Worm (Caenorhabditis elegans) whole organism, L4 larva: Measurements from ENCODE around the gene lips-10.
A peak's percentile ranks its signal among the peaks of the same experiment; 100 is the strongest.

Source experiments
- D1046.2 ChIP-seq: fragments of 200-800 bp; sonication (Bioruptor generic); IDR thresholded peaks from 2 replicates; pipeline ENCODE4 v1.3.6; 2022; ENCODE audit warnings: missing genetic modification characterization, missing compliant biosample characterization
- F49E8.2 ChIP-seq: sonication (generic microtip); optimal IDR thresholded peaks from 2 replicates; lab custom pipeline; 2016; ENCODE audit warnings: missing compliant biosample characterization, mild to moderate bottlenecking, missing genetic modification characterization, borderline replicate concordance
- R02D3.7 ChIP-seq: fragments of 150-350 bp; sonication (generic microtip); optimal IDR thresholded peaks from 3 replicates; lab custom pipeline; 2014; ENCODE audit warnings: missing biosample characterization, missing genetic modification characterization
- Y75B8A.6 ChIP-seq: fragments of 200-800 bp; sonication (Bioruptor generic); IDR thresholded peaks from 2 replicates; pipeline ENCODE4 v1.3.6; 2022; ENCODE audit warnings: missing genetic modification reagents, missing genetic modification characterization, missing compliant biosample characterization
- ZK337.2 ChIP-seq: fragments of 200-800 bp; sonication (Bioruptor generic); IDR thresholded peaks from 2 replicates; pipeline ENCODE4 v1.3.6; 2022; ENCODE audit warnings: missing genetic modification reagents, missing genetic modification characterization, missing compliant biosample characterization
- aha-1 ChIP-seq: fragments of 150-350 bp; peaks from one replicate; lab custom pipeline; 2014; ENCODE audit warnings: missing biosample characterization, missing genetic modification characterization
- ceh-28 ChIP-seq: fragments of 150-350 bp; optimal IDR thresholded peaks from 2 replicates; lab custom pipeline; 2014; ENCODE audit warnings: missing biosample characterization, missing genetic modification reagents, missing genetic modification characterization
- cey-2 ChIP-seq: sonication (generic microtip); optimal IDR thresholded peaks from 3 replicates; lab custom pipeline; 2017; ENCODE audit warnings: missing genetic modification characterization, mild to moderate bottlenecking, missing compliant biosample characterization, antibody characterized with exemption, borderline replicate concordance; ENCODE audit not compliant: insufficient read depth
- daf-16 ChIP-seq, 3 experiments: sonication (generic microtip); optimal IDR thresholded peaks; 2 replicates each; lab custom pipeline; 2016 to 2017; ENCODE audit warnings: missing genetic modification characterization in 3 of 3, missing genetic modification reagents in 3 of 3, mild to moderate bottlenecking in 2 of 3, missing compliant biosample characterization in 2 of 3, missing biosample characterization in 1 of 3, moderate library complexity in 1 of 3
- daf-19 ChIP-seq: fragments of 200-800 bp; sonication (Bioruptor generic); conservative IDR thresholded peaks from 2 replicates; pipeline ENCODE4 v1.3.6; 2022; ENCODE audit warnings: missing genetic modification characterization, missing compliant biosample characterization
- dmd-6 ChIP-seq: fragments of 200-800 bp; sonication (Bioruptor generic); IDR thresholded peaks from 2 replicates; pipeline ENCODE4 v1.3.6; 2022; ENCODE audit warnings: missing genetic modification reagents, missing genetic modification characterization, missing compliant biosample characterization
- dve-1 ChIP-seq: sonication (generic microtip); optimal IDR thresholded peaks from 2 replicates; lab custom pipeline; 2017; ENCODE audit warnings: antibody characterized with exemption, mild to moderate bottlenecking, missing genetic modification characterization, missing compliant biosample characterization; ENCODE audit not compliant: insufficient read depth
- egl-43 ChIP-seq: fragments of 200-800 bp; sonication (Bioruptor generic); IDR thresholded peaks from 2 replicates; pipeline ENCODE4 v1.3.6; 2022; ENCODE audit warnings: missing genetic modification reagents, missing genetic modification characterization, missing compliant biosample characterization
- hlh-11 ChIP-seq: fragments of 200-800 bp; sonication (Bioruptor generic); optimal IDR thresholded peaks from 2 replicates; lab custom pipeline; 2018; ENCODE audit warnings: mild to moderate bottlenecking, missing genetic modification characterization, missing compliant biosample characterization
- hlh-30 ChIP-seq: sonication (generic microtip); optimal IDR thresholded peaks from 2 replicates; lab custom pipeline; 2017; ENCODE audit warnings: antibody characterized with exemption, mild to moderate bottlenecking, missing genetic modification characterization, missing compliant biosample characterization; ENCODE audit not compliant: insufficient read depth
- jun-1 ChIP-seq: fragments of 150-350 bp; optimal IDR thresholded peaks from 2 replicates; lab custom pipeline; 2014; ENCODE audit warnings: missing biosample characterization, missing genetic modification reagents, missing genetic modification characterization
- lim-7 ChIP-seq: fragments of 200-800 bp; sonication (Bioruptor generic); IDR thresholded peaks from 2 replicates; pipeline ENCODE4 v1.3.6; 2022; ENCODE audit warnings: missing genetic modification characterization, missing compliant biosample characterization
- lin-13 ChIP-seq: fragments of 150-350 bp; optimal IDR thresholded peaks from 2 replicates; lab custom pipeline; 2014; ENCODE audit warnings: missing biosample characterization, missing genetic modification reagents, missing genetic modification characterization
- mxl-2 ChIP-seq: fragments of 200-800 bp; sonication (Bioruptor generic); conservative IDR thresholded peaks from 2 replicates; pipeline ENCODE4 v1.3.6; 2022; ENCODE audit warnings: missing genetic modification reagents, missing genetic modification characterization, missing compliant biosample characterization
- mxl-3 ChIP-seq: fragments of 200-800 bp; sonication (Bioruptor generic); optimal IDR thresholded peaks from 2 replicates; lab custom pipeline; 2018; ENCODE audit warnings: mild to moderate bottlenecking, missing genetic modification characterization, missing compliant biosample characterization
- nhr-10 ChIP-seq: fragments of 150-350 bp; optimal IDR thresholded peaks from 2 replicates; lab custom pipeline; 2014; ENCODE audit warnings: missing biosample characterization, missing genetic modification characterization
- nhr-11 ChIP-seq: fragments of 150-350 bp; optimal IDR thresholded peaks from 2 replicates; lab custom pipeline; 2014; ENCODE audit warnings: missing biosample characterization, missing genetic modification characterization
- nhr-25 ChIP-seq: sonication (generic microtip); optimal IDR thresholded peaks from 2 replicates; lab custom pipeline; 2017; ENCODE audit warnings: missing genetic modification characterization, mild to moderate bottlenecking, missing compliant biosample characterization, antibody characterized with exemption, moderate library complexity, borderline replicate concordance; ENCODE audit not compliant: insufficient read depth
- nhr-28 ChIP-seq: fragments of 150-350 bp; optimal IDR thresholded peaks from 2 replicates; lab custom pipeline; 2014; ENCODE audit warnings: missing biosample characterization, missing genetic modification characterization
- nhr-76 ChIP-seq: fragments of 150-350 bp; optimal IDR thresholded peaks from 2 replicates; lab custom pipeline; 2014; ENCODE audit warnings: missing biosample characterization, missing genetic modification characterization
- nhr-77 ChIP-seq: fragments of 150-350 bp; optimal IDR thresholded peaks from 2 replicates; lab custom pipeline; 2014; ENCODE audit warnings: missing biosample characterization, missing genetic modification characterization
- pha-4 ChIP-seq, 2 experiments: fragments of 150-350 bp in 1 of 2; fragments of 200-800 bp in 1 of 2; sonication (Bioruptor generic) in 1 of 2; IDR thresholded peaks in 1 of 2; optimal IDR thresholded peaks in 1 of 2; 2 replicates each; pipeline versions ENCODE4 v1.3.6 to Lab custom; 2014 to 2022; ENCODE audit warnings: missing genetic modification characterization in 2 of 2, missing genetic modification reagents in 2 of 2, missing biosample characterization in 1 of 2, missing compliant biosample characterization in 1 of 2
- pqm-1 ChIP-seq: sonication (generic microtip); optimal IDR thresholded peaks from 2 replicates; lab custom pipeline; 2017; ENCODE audit warnings: missing biosample characterization, missing genetic modification characterization
- saeg-2 ChIP-seq: fragments of 200-800 bp; sonication (Bioruptor generic); IDR thresholded peaks from 2 replicates; pipeline ENCODE4 v1.3.6; 2022; ENCODE audit warnings: missing genetic modification reagents, missing genetic modification characterization, missing compliant biosample characterization
- snpc-1.2 ChIP-seq: fragments of 200-800 bp; sonication (Bioruptor generic); IDR thresholded peaks from 2 replicates; pipeline ENCODE4 v1.3.6; 2022; ENCODE audit warnings: missing genetic modification reagents, missing genetic modification characterization, missing compliant biosample characterization
- snpc-4 ChIP-seq: fragments of 150-350 bp; optimal IDR thresholded peaks from 2 replicates; lab custom pipeline; 2014; ENCODE audit warnings: missing biosample characterization, missing genetic modification characterization
- spr-3 ChIP-seq: fragments of 200-800 bp; sonication (Bioruptor generic); optimal IDR thresholded peaks from 2 replicates; lab custom pipeline; 2018; ENCODE audit warnings: mild to moderate bottlenecking, missing genetic modification characterization, missing compliant biosample characterization
- unc-62 ChIP-seq, 3 experiments: fragments of 150-350 bp in 1 of 3; sonication (generic microtip); optimal IDR thresholded peaks in 2 of 3; peaks in 1 of 3; 1 replicate in 1 of 3; 2 replicates in 2 of 3; lab custom pipeline; 2014 to 2017; ENCODE audit warnings: missing biosample characterization in 3 of 3, missing genetic modification characterization in 3 of 3, missing genetic modification reagents in 3 of 3, missing genotype in 1 of 3
- zag-1 ChIP-seq: fragments of 150-350 bp; optimal IDR thresholded peaks from 2 replicates; lab custom pipeline; 2014; ENCODE audit warnings: missing biosample characterization, missing genetic modification characterization
- ztf-11 ChIP-seq: fragments of 150-350 bp; optimal IDR thresholded peaks from 2 replicates; lab custom pipeline; 2014; ENCODE audit warnings: missing biosample characterization, missing genetic modification characterization

lips-10 gene

ce11 chrII:8438791-8439287 lies at the start of gene lips-10:
lips-10 (plus strand) TSS chrII:8439168.
- TF ChIP-seq snpc-1.2 (GFP tag; lab: Robert Waterston, UW): no peak
- TF ChIP-seq ZK337.2 (GFP tag; lab: Robert Waterston, UW): no peak
- peak; percentile 91 for TF ChIP-seq nhr-28 (tag; lab: Kevin White, UChicago)
- no peak for TF ChIP-seq spr-3 (GFP tag; lab: Kevin White, UChicago)
- TF ChIP-seq unc-62 (GFP tag; optimal IDR thresholded peaks at IDR 0.05 in 1 of 2; lab: Kevin White, UChicago): peak in 1 of 2 experiments; percentile 13
- TF ChIP-seq unc-62 (tag; optimal IDR thresholded peaks at IDR 0.05; lab: Kevin White, UChicago): no peak
- no peak for TF ChIP-seq lim-7 (GFP tag; lab: Robert Waterston, UW)
- TF ChIP-seq zag-1 (tag; lab: Kevin White, UChicago): no peak

ce11 chrII:8390751-8391150 lies 48.2 kb upstream of the lips-10 start, which contains the start of gene F49E12.10:
F49E12.10 (plus strand) TSS chrII:8391051.
- peak; percentile 8 for TF ChIP-seq nhr-28 (tag; lab: Kevin White, UChicago)
- TF ChIP-seq pqm-1 (tag; lab: Kevin White, UChicago): peak; percentile 25
- no peak for TF ChIP-seq mxl-2
- TF ChIP-seq hlh-30 (tag; lab: Kevin White, UChicago): no peak
- no peak for TF ChIP-seq pha-4 (GFP tag; IDR thresholded peaks at IDR 0.05; lab: Robert Waterston, UW)
- TF ChIP-seq pha-4 (tag; optimal IDR thresholded peaks at IDR 0.05; lab: Kevin White, UChicago): no peak
- no peak for TF ChIP-seq F49E8.2 (tag; lab: Kevin White, UChicago)
- peak; percentile 38; the same call in 1 of the 2 replicates for TF ChIP-seq dmd-6
- TF ChIP-seq ZK337.2 (GFP tag; lab: Robert Waterston, UW): no peak
- no peak for TF ChIP-seq lim-7 (GFP tag; lab: Robert Waterston, UW)
- no peak for TF ChIP-seq daf-19
- TF ChIP-seq nhr-25 (tag; lab: Kevin White, UChicago): no peak
- no peak for TF ChIP-seq nhr-10 (tag; lab: Kevin White, UChicago)
- TF ChIP-seq jun-1 (tag; lab: Kevin White, UChicago): no peak
- TF ChIP-seq D1046.2 (GFP tag; lab: Robert Waterston, UW): no peak
- TF ChIP-seq nhr-11 (tag; lab: Kevin White, UChicago): no peak
- no peak for TF ChIP-seq mxl-3
- TF ChIP-seq cey-2: no peak
- TF ChIP-seq, all 104 proteins: peak for 3

ce11 chrII:8392215-8392614 lies 46.8 kb upstream of the lips-10 start:
- TF ChIP-seq nhr-77 (tag; lab: Kevin White, UChicago) (peak; percentile 11), daf-16 (GFP tag; optimal IDR thresholded peaks at IDR 0.05; lab: Kevin White, UChicago) (no peak), daf-16 (tag; optimal IDR thresholded peaks at IDR 0.05; lab: Kevin White, UChicago) (peak; percentile 37), dmd-6 (peak; percentile 27; the same call in 1 of the 2 replicates), saeg-2 (GFP tag; lab: Robert Waterston, UW) (no peak), aha-1 (tag; lab: Kevin White, UChicago) (no peak), dve-1 (tag; lab: Kevin White, UChicago) (peak; percentile 3), hlh-11 (tag; lab: Kevin White, UChicago) (peak; percentile 1), pqm-1 (tag; lab: Kevin White, UChicago) (peak; percentile 62), nhr-28 (tag; lab: Kevin White, UChicago) (peak; percentile 77)
- TF ChIP-seq, all 104 proteins: peak for 7

ce11 chrII:8394205-8394604 lies 44.8 kb upstream of the lips-10 start, which contains the start of gene F49E12.8:
F49E12.8 (minus strand) TSS chrII:8394305.
- TF ChIP-seq dve-1 (tag; lab: Kevin White, UChicago) (peak; percentile 24), lin-13 (no peak)

ce11 chrII:8396041-8396440 lies 42.9 kb upstream of the lips-10 start, which contains the start of gene F49E12.7:
F49E12.7 (minus strand) TSS chrII:8396141.
- TF ChIP-seq nhr-76 (tag; lab: Kevin White, UChicago): no peak
- no peak for TF ChIP-seq egl-43 (GFP tag; lab: Robert Waterston, UW)
- TF ChIP-seq zag-1 (tag; lab: Kevin White, UChicago): no peak
- no peak for TF ChIP-seq snpc-4
- TF ChIP-seq dve-1 (tag; lab: Kevin White, UChicago): no peak
- TF ChIP-seq dmd-6: no peak
- no peak for TF ChIP-seq R02D3.7 (tag; lab: Kevin White, UChicago)
- no peak for TF ChIP-seq pha-4 (GFP tag; IDR thresholded peaks at IDR 0.05; lab: Robert Waterston, UW)
- TF ChIP-seq pha-4 (tag; optimal IDR thresholded peaks at IDR 0.05; lab: Kevin White, UChicago): no peak
- TF ChIP-seq Y75B8A.6 (GFP tag; lab: Robert Waterston, UW): no peak
- no peak for TF ChIP-seq ceh-28 (tag; lab: Kevin White, UChicago)
- no peak for TF ChIP-seq ztf-11 (tag; lab: Kevin White, UChicago)
